Worm (Caenorhabditis elegans): ENCODE measurements around the gene acds-10.

ce11 chrV:5699835-5700441 is 47.7 kb upstream of the acds-10 start, which contains the start of gene clec-1:
- no peak for TF ChIP-seq tra-4 (tag; optimal IDR thresholded peaks at IDR 0.05)
- no peak for TF ChIP-seq F13C5.2 (tag; optimal IDR thresholded peaks at IDR 0.05)
- no peak for TF ChIP-seq aly-1 (tag; optimal IDR thresholded peaks at IDR 0.05)
- no peak for TF ChIP-seq ama-1 (optimal IDR thresholded peaks at IDR 0.05)
- TF ChIP-seq sea-1 (GFP tag; conservative IDR thresholded peaks at IDR 0.05): no peak
- TF ChIP-seq flt-1 (GFP tag; IDR thresholded peaks at IDR 0.05): no peak
- no peak for TF ChIP-seq B0310.2 (tag; optimal IDR thresholded peaks at IDR 0.05)
- no peak for TF ChIP-seq ceh-36 (tag; optimal IDR thresholded peaks at IDR 0.05)

Data from whole organism, early embryonic.